Worm (Caenorhabditis elegans) whole organism, L4/young adult: ENCODE results near the gene F17E9.16.

Source experiments
- dao-5 ChIP-seq: sonication (generic microtip); optimal IDR thresholded peaks from 2 replicates; lab custom pipeline; 2016; ENCODE audit warnings: missing genotype, missing genetic modification characterization, moderate library complexity, missing compliant biosample characterization
- him-1 ChIP-seq: sonication (generic microtip); optimal IDR thresholded peaks from 2 replicates; lab custom pipeline; 2016; ENCODE audit warnings: missing genotype, missing genetic modification reagents, missing genetic modification characterization, missing compliant biosample characterization

- no peak for TF ChIP-seq him-1 (tag; lab: Kevin White, UChicago)
- no peak for TF ChIP-seq dao-5 (tag; lab: Kevin White, UChicago)
Measured at ce11 chrIV:8333988-8334863, 17.9 kb upstream of the F17E9.16 start, which contains the start of gene his-32.
